Worm (Caenorhabditis elegans) whole organism, L4/young adult: ENCODE measurements around the gene suf-1.

Experiments
- W03F9.2 ChIP-seq: fragments of 150-350 bp; optimal IDR thresholded peaks from 2 replicates; lab custom pipeline; 2014; ENCODE audit warnings: missing biosample characterization, missing genetic modification characterization
- dao-5 ChIP-seq: sonication (generic microtip); optimal IDR thresholded peaks from 2 replicates; lab custom pipeline; 2016; ENCODE audit warnings: missing genotype, missing genetic modification characterization, moderate library complexity, missing compliant biosample characterization
- him-1 ChIP-seq: sonication (generic microtip); optimal IDR thresholded peaks from 2 replicates; lab custom pipeline; 2016; ENCODE audit warnings: missing genotype, missing genetic modification reagents, missing genetic modification characterization, missing compliant biosample characterization

DNA sequence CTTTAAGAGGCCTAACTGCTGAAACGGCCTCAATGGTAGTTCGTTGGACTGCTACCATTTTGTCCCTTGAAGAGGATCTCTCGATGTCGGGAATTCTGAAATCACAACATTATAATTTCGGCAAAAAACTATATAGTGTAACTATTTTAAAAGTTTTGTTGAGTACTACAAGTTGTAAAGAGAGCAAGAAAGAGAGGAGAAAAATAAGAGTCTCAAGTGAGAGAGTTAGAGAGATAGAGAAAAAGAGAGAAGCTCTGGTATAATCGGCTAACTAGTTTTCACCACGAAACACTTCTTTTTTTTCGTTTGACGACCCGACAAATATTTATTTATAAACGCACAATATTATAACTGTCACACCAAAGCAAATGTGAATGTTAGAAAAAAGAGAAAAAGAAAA, 34.0 kb downstream of the suf-1 start, which contains the start of gene vab-9:
- TF ChIP-seq him-1 (tag; lab: Kevin White, UChicago) (no peak), dao-5 (tag; lab: Kevin White, UChicago) (no peak), W03F9.2 (tag; lab: Kevin White, UChicago) (no peak)
